Fruit fly (Drosophila melanogaster) whole organism, embryonic: Measurements from ENCODE around the gene CG3222.

Experiments
- C15 ChIP-seq: fragments of 200-800 bp; sonication (Bioruptor generic); IDR thresholded peaks from 3 replicates; pipeline ENCODE4 v1.3.6; 2022; ENCODE audit warnings: missing biosample characterization, missing genetic modification characterization
- CG10979 ChIP-seq: fragments of 200-800 bp; sonication (Bioruptor generic); optimal IDR thresholded peaks from 2 replicates; lab custom pipeline; 2018; ENCODE audit warnings: missing biosample characterization, mild to moderate bottlenecking, missing genetic modification characterization, moderate library complexity
- CG30431 ChIP-seq: fragments of 200-800 bp; sonication (Bioruptor generic); optimal IDR thresholded peaks from 2 replicates; lab custom pipeline; 2017; ENCODE audit warnings: missing biosample characterization, missing genetic modification characterization
- CG3407 ChIP-seq: fragments of 200-800 bp; sonication (Bioruptor generic); optimal IDR thresholded peaks from 2 replicates; lab custom pipeline; 2018; ENCODE audit warnings: missing biosample characterization, mild to moderate bottlenecking, missing genetic modification characterization
- CG4820 ChIP-seq: fragments of 200-800 bp; sonication (Bioruptor generic); optimal IDR thresholded peaks from 3 replicates; lab custom pipeline; 2016; ENCODE audit warnings: missing biosample characterization, missing genetic modification characterization
- CG7839 ChIP-seq: fragments of 200-800 bp; sonication (Bioruptor generic); optimal IDR thresholded peaks from 3 replicates; lab custom pipeline; 2018; ENCODE audit warnings: missing biosample characterization, mild to moderate bottlenecking, missing genetic modification characterization, moderate library complexity
- D19B ChIP-seq: fragments of 200-800 bp; sonication (Bioruptor generic); optimal IDR thresholded peaks from 2 replicates; lab custom pipeline; 2017; ENCODE audit warnings: missing biosample characterization, mild to moderate bottlenecking, missing genetic modification characterization
- Dfd ChIP-seq, 2 experiments: fragments of >200 bp; optimal IDR thresholded peaks; 2 replicates each; lab custom pipeline; 2017; ENCODE audit warnings: missing biosample characterization in 2 of 2, missing genetic modification characterization in 2 of 2
- Ets97D ChIP-seq: fragments of 200-800 bp; sonication (Bioruptor generic); optimal IDR thresholded peaks from 3 replicates; lab custom pipeline; 2016; ENCODE audit warnings: missing biosample characterization, missing genetic modification characterization
- HLH4C ChIP-seq: fragments of 200-800 bp; sonication (Bioruptor generic); IDR thresholded peaks from 3 replicates; pipeline ENCODE4 v1.3.6; 2022; ENCODE audit warnings: missing biosample characterization, missing genetic modification characterization; ENCODE audit not compliant: partially characterized antibody
- pan ChIP-seq, 4 experiments: fragments of >200 bp in 3 of 4; fragments of 200-800 bp in 1 of 4; sonication (Bioruptor generic) in 1 of 4; optimal IDR thresholded peaks in 3 of 4; IDR thresholded peaks in 1 of 4; 2 replicates each; pipeline versions ENCODE4 v1.3.6 to Lab custom; 2017 to 2022; ENCODE audit warnings: missing biosample characterization in 2 of 4, missing genetic modification characterization in 2 of 4, mixed read lengths in 1 of 4
- pzg ChIP-seq: fragments of 200-800 bp; sonication (Bioruptor generic); optimal IDR thresholded peaks from 3 replicates; lab custom pipeline; 2018; ENCODE audit warnings: missing biosample characterization, mild to moderate bottlenecking, missing genetic modification characterization, moderate library complexity
- row ChIP-seq: fragments of 200-800 bp; sonication (Bioruptor generic); IDR thresholded peaks from 3 replicates; pipeline ENCODE4 v1.3.6; 2022; ENCODE audit warnings: missing biosample characterization, missing genetic modification characterization
- usp ChIP-seq: fragments of >200 bp; optimal IDR thresholded peaks from 2 replicates; lab custom pipeline; 2017; ENCODE audit warnings: missing biosample characterization, missing genetic modification characterization

DNA sequence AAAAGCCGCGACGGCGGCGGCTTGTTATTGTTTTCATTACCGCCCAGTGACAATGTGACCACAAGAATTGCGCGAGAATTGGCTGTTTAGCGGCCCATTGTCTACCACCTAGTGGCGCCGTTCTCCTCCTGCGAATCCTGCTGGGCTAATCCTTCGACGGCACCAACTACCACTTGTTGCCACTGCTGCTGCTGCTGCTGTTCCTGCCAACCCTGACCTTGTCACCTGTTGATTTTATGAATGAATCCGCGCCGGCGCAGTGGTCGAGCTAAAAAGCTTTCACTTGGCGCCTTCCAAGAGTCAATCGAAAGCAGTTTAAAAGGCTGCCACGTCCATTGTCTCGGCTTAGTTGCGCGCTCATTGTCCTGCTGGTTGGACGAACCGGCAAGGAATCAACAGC is 45.0 kb downstream of the CG3222 start, which contains the start of gene CNMaR:
- TF ChIP-seq Ets97D (GFP tag; lab: Kevin White, UChicago) (no peak), C15 (GFP tag; lab: Robert Waterston, UW) (no peak), CG3407 (GFP tag; lab: Kevin White, UChicago) (no peak), Dfd (GFP tag; optimal IDR thresholded peaks at IDR 0.05; lab: Kevin White, UChicago) (no peak), row (no peak), usp (GFP tag; lab: Kevin White, UChicago) (no peak), pan (optimal IDR thresholded peaks at IDR 0.05; lab: Kevin White, UChicago) (no peak), pan (GFP tag; optimal IDR thresholded peaks at IDR 0.05 in 1 of 2, IDR thresholded peaks at IDR 0.05 in 1 of 2) (no peak), pzg (GFP tag; lab: Kevin White, UChicago) (no peak), CG10979 (tag; lab: Kevin White, UChicago) (no peak), HLH4C (GFP tag; lab: Robert Waterston, UW) (no peak), CG30431 (GFP tag; lab: Kevin White, UChicago) (no peak), D19B (GFP tag; lab: Kevin White, UChicago) (no peak), CG4820 (no peak), CG7839 (tag; lab: Kevin White, UChicago) (no peak)
